Worm (Caenorhabditis elegans) whole organism, L4 larva: Measurements from ENCODE around the gene twk-3.

ENCODE experiments used
- F37D6.2 ChIP-seq: sonication (generic microtip); optimal IDR thresholded peaks from 2 replicates; lab custom pipeline; 2016; ENCODE audit warnings: mild to moderate bottlenecking, missing genetic modification characterization, missing compliant biosample characterization
- F44E2.7 ChIP-seq: fragments of 200-800 bp; sonication (Bioruptor generic); IDR thresholded peaks from 2 replicates; pipeline ENCODE4 v2.1.2; 2022; ENCODE audit warnings: missing genetic modification characterization, missing compliant biosample characterization
- R02D3.7 ChIP-seq: fragments of 150-350 bp; sonication (generic microtip); optimal IDR thresholded peaks from 3 replicates; lab custom pipeline; 2014; ENCODE audit warnings: missing biosample characterization, missing genetic modification characterization
- T26A8.4 ChIP-seq: fragments of 200-800 bp; sonication (Bioruptor generic); IDR thresholded peaks from 2 replicates; pipeline ENCODE4 v1.3.6; 2022; ENCODE audit warnings: missing genetic modification characterization, missing compliant biosample characterization
- Y105C5A.15 ChIP-seq: fragments of 200-800 bp; sonication (Bioruptor generic); IDR thresholded peaks from 2 replicates; pipeline ENCODE4 v1.3.6; 2022; ENCODE audit warnings: missing genetic modification characterization, missing compliant biosample characterization
- Y5F2A.4 ChIP-seq: fragments of 200-800 bp; sonication (Bioruptor generic); optimal IDR thresholded peaks from 2 replicates; lab custom pipeline; 2018; ENCODE audit warnings: mild to moderate bottlenecking, missing genetic modification characterization, missing compliant biosample characterization
- aly-2 ChIP-seq: sonication (generic microtip); optimal IDR thresholded peaks from 2 replicates; lab custom pipeline; 2018; ENCODE audit warnings: missing biosample characterization, missing genetic modification characterization
- ama-1 ChIP-seq: fragments of 150-350 bp; optimal IDR thresholded peaks from 2 replicates; lab custom pipeline; 2014; ENCODE audit warnings: inconsistent platforms, mixed read lengths
- ceh-44 ChIP-seq: fragments of 200-800 bp; sonication (Bioruptor generic); IDR thresholded peaks from 2 replicates; pipeline ENCODE4 v1.3.6; 2022; ENCODE audit warnings: missing genetic modification reagents, missing genetic modification characterization, missing compliant biosample characterization
- ces-1 ChIP-seq: fragments of 150-350 bp; sonication (generic microtip); optimal IDR thresholded peaks from 4 replicates; lab custom pipeline; 2014; ENCODE audit warnings: missing biosample characterization, missing genetic modification reagents, missing genetic modification characterization
- ctbp-1 ChIP-seq: fragments of 200-800 bp; sonication (Bioruptor generic); IDR thresholded peaks from 2 replicates; pipeline ENCODE4 v1.3.6; 2022; ENCODE audit warnings: missing genetic modification reagents, missing genetic modification characterization, missing compliant biosample characterization
- daf-12 ChIP-seq: fragments of 150-350 bp; optimal IDR thresholded peaks from 2 replicates; lab custom pipeline; 2014; ENCODE audit warnings: missing biosample characterization, missing genetic modification reagents, missing genetic modification characterization
- daf-16 ChIP-seq, 3 experiments: sonication (generic microtip); optimal IDR thresholded peaks; 2 replicates each; lab custom pipeline; 2016 to 2017; ENCODE audit warnings: missing genetic modification characterization in 3 of 3, missing genetic modification reagents in 3 of 3, mild to moderate bottlenecking in 2 of 3, missing compliant biosample characterization in 2 of 3, missing biosample characterization in 1 of 3, moderate library complexity in 1 of 3
- daf-8 ChIP-seq: fragments of 200-800 bp; sonication (Bioruptor generic); IDR thresholded peaks from 2 replicates; pipeline ENCODE4 v1.3.6; 2022; ENCODE audit warnings: missing genetic modification characterization, missing compliant biosample characterization
- dmd-6 ChIP-seq: fragments of 200-800 bp; sonication (Bioruptor generic); IDR thresholded peaks from 2 replicates; pipeline ENCODE4 v1.3.6; 2022; ENCODE audit warnings: missing genetic modification reagents, missing genetic modification characterization, missing compliant biosample characterization
- dmd-8 ChIP-seq: fragments of 200-800 bp; sonication (Bioruptor generic); IDR thresholded peaks from 2 replicates; pipeline ENCODE4 v1.3.6; 2022; ENCODE audit warnings: missing genetic modification characterization, missing compliant biosample characterization
- dmd-9 ChIP-seq: fragments of 200-800 bp; sonication (Bioruptor generic); IDR thresholded peaks from 2 replicates; pipeline ENCODE4 v1.3.6; 2022; ENCODE audit warnings: missing genetic modification reagents, missing genetic modification characterization, missing compliant biosample characterization
- duxl-1 ChIP-seq: sonication (generic microtip); optimal IDR thresholded peaks from 2 replicates; lab custom pipeline; 2016; ENCODE audit warnings: mild to moderate bottlenecking, missing genetic modification characterization, moderate library complexity, missing compliant biosample characterization; ENCODE audit not compliant: poor library complexity
- egl-27 ChIP-seq: sonication (generic microtip); optimal IDR thresholded peaks from 3 replicates; lab custom pipeline; 2017; ENCODE audit warnings: missing biosample characterization, missing genetic modification reagents, missing genetic modification characterization
- hif-1 ChIP-seq, 2 experiments: sonication (generic microtip); optimal IDR thresholded peaks; 2 replicates each; lab custom pipeline; 2016 to 2017; ENCODE audit warnings: missing compliant biosample characterization in 2 of 2, missing genetic modification characterization in 2 of 2, missing genetic modification reagents in 2 of 2, missing genotype in 2 of 2, mild to moderate bottlenecking in 1 of 2
- hlh-11 ChIP-seq: fragments of 200-800 bp; sonication (Bioruptor generic); optimal IDR thresholded peaks from 2 replicates; lab custom pipeline; 2018; ENCODE audit warnings: mild to moderate bottlenecking, missing genetic modification characterization, missing compliant biosample characterization
- hlh-30 ChIP-seq: sonication (generic microtip); optimal IDR thresholded peaks from 2 replicates; lab custom pipeline; 2017; ENCODE audit warnings: antibody characterized with exemption, mild to moderate bottlenecking, missing genetic modification characterization, missing compliant biosample characterization; ENCODE audit not compliant: insufficient read depth
- lin-1 ChIP-seq: fragments of 200-800 bp; sonication (Bioruptor generic); IDR thresholded peaks from 2 replicates; pipeline ENCODE4 v1.3.6; 2022; ENCODE audit warnings: missing genetic modification reagents, missing genetic modification characterization, missing compliant biosample characterization
- lin-15B ChIP-seq: fragments of 150-350 bp; sonication (generic microtip); optimal IDR thresholded peaks from 3 replicates; lab custom pipeline; 2014; ENCODE audit warnings: missing biosample characterization, missing genetic modification characterization
- lin-38 ChIP-seq: fragments of 200-800 bp; sonication (Bioruptor generic); IDR thresholded peaks from 2 replicates; pipeline ENCODE4 v1.3.6; 2022; ENCODE audit warnings: missing genetic modification reagents, missing genetic modification characterization, missing compliant biosample characterization
- lir-3 ChIP-seq: sonication (generic microtip); optimal IDR thresholded peaks from 2 replicates; lab custom pipeline; 2016; ENCODE audit warnings: mild to moderate bottlenecking, missing genetic modification characterization, missing compliant biosample characterization
- madf-5 ChIP-seq, 2 experiments: fragments of 200-800 bp; sonication (Bioruptor generic); IDR thresholded peaks; 2 replicates each; pipeline ENCODE4 v1.3.6; 2022; ENCODE audit warnings: missing compliant biosample characterization in 2 of 2, missing genetic modification characterization in 2 of 2
- madf-9 ChIP-seq: fragments of 200-800 bp; sonication (Bioruptor generic); conservative IDR thresholded peaks from 2 replicates; pipeline ENCODE4 v1.3.6; 2022; ENCODE audit warnings: missing genetic modification reagents, missing genetic modification characterization, missing compliant biosample characterization
- mes-2 ChIP-seq: sonication (generic microtip); optimal IDR thresholded peaks from 2 replicates; lab custom pipeline; 2016; ENCODE audit warnings: missing genotype, mild to moderate bottlenecking, missing genetic modification characterization, missing compliant biosample characterization; ENCODE audit not compliant: poor library complexity, severe bottlenecking
- mxl-3 ChIP-seq: fragments of 200-800 bp; sonication (Bioruptor generic); optimal IDR thresholded peaks from 2 replicates; lab custom pipeline; 2018; ENCODE audit warnings: mild to moderate bottlenecking, missing genetic modification characterization, missing compliant biosample characterization
- nhr-10 ChIP-seq: fragments of 150-350 bp; optimal IDR thresholded peaks from 2 replicates; lab custom pipeline; 2014; ENCODE audit warnings: missing biosample characterization, missing genetic modification characterization
- nhr-25 ChIP-seq: sonication (generic microtip); optimal IDR thresholded peaks from 2 replicates; lab custom pipeline; 2017; ENCODE audit warnings: missing genetic modification characterization, mild to moderate bottlenecking, missing compliant biosample characterization, antibody characterized with exemption, moderate library complexity, borderline replicate concordance; ENCODE audit not compliant: insufficient read depth
- nhr-28 ChIP-seq: fragments of 150-350 bp; optimal IDR thresholded peaks from 2 replicates; lab custom pipeline; 2014; ENCODE audit warnings: missing biosample characterization, missing genetic modification characterization
- nhr-42 ChIP-seq: fragments of 200-800 bp; sonication (Bioruptor generic); IDR thresholded peaks from 2 replicates; pipeline ENCODE4 v1.3.6; 2022; ENCODE audit warnings: missing genetic modification characterization, missing compliant biosample characterization
- nhr-48 ChIP-seq: sonication (generic microtip); optimal IDR thresholded peaks from 2 replicates; lab custom pipeline; 2016; ENCODE audit warnings: mild to moderate bottlenecking, missing genetic modification characterization, missing compliant biosample characterization
- rbr-2 ChIP-seq: sonication (generic microtip); optimal IDR thresholded peaks from 2 replicates; lab custom pipeline; 2016; ENCODE audit warnings: missing genotype, missing genetic modification characterization, missing compliant biosample characterization
- snpc-4 ChIP-seq: fragments of 150-350 bp; optimal IDR thresholded peaks from 2 replicates; lab custom pipeline; 2014; ENCODE audit warnings: missing biosample characterization, missing genetic modification characterization
- spr-3 ChIP-seq: fragments of 200-800 bp; sonication (Bioruptor generic); optimal IDR thresholded peaks from 2 replicates; lab custom pipeline; 2018; ENCODE audit warnings: mild to moderate bottlenecking, missing genetic modification characterization, missing compliant biosample characterization
- tra-1 ChIP-seq: fragments of 200-800 bp; sonication (Bioruptor generic); IDR thresholded peaks from 2 replicates; pipeline ENCODE4 v1.3.6; 2022; ENCODE audit warnings: missing genetic modification reagents, missing genetic modification characterization, missing compliant biosample characterization
- unc-62 ChIP-seq, 3 experiments: fragments of 150-350 bp in 1 of 3; sonication (generic microtip); optimal IDR thresholded peaks in 2 of 3; peaks in 1 of 3; 1 replicate in 1 of 3; 2 replicates in 2 of 3; lab custom pipeline; 2014 to 2017; ENCODE audit warnings: missing biosample characterization in 3 of 3, missing genetic modification characterization in 3 of 3, missing genetic modification reagents in 3 of 3, missing genotype in 1 of 3
- vab-7 ChIP-seq: fragments of 200-800 bp; sonication (Bioruptor generic); IDR thresholded peaks from 2 replicates; pipeline ENCODE4 v1.3.6; 2022; ENCODE audit warnings: missing genetic modification reagents, missing genetic modification characterization, missing compliant biosample characterization

twk-3 gene

ce11 chrII:8212680-8213079, at the start of gene twk-3:
TSS of gene twk-3 (minus strand) at chrII:8212780.
- TF ChIP-seq lir-3 (tag; lab: Kevin White, UChicago) = no peak
- TF ChIP-seq daf-8 (GFP tag; lab: Robert Waterston, UW) = no peak
- no peak for TF ChIP-seq hlh-30 (tag; lab: Kevin White, UChicago)
- TF ChIP-seq Y105C5A.15 (GFP tag; lab: Robert Waterston, UW) = no peak
- TF ChIP-seq F44E2.7 = no peak
- no peak for TF ChIP-seq Y5F2A.4 (GFP tag; lab: Kevin White, UChicago)
- no peak for TF ChIP-seq lin-1 (GFP tag; lab: Robert Waterston, UW)
- TF ChIP-seq ama-1 (lab: Kevin White, UChicago) = no peak
- no peak for TF ChIP-seq ctbp-1
- TF ChIP-seq unc-62 (GFP tag; optimal IDR thresholded peaks at IDR 0.05 in 1 of 2; lab: Kevin White, UChicago) = no peak
- TF ChIP-seq unc-62 (tag; optimal IDR thresholded peaks at IDR 0.05; lab: Kevin White, UChicago) = no peak
- TF ChIP-seq ceh-44 = no peak
- TF ChIP-seq madf-9 (GFP tag; lab: Robert Waterston, UW) = no peak
- no peak for TF ChIP-seq dmd-8
- TF ChIP-seq hif-1 (tag; optimal IDR thresholded peaks at IDR 0.05; lab: Kevin White, UChicago) = no peak
- no peak for TF ChIP-seq ces-1
- no peak for TF ChIP-seq madf-5 (GFP tag; IDR thresholded peaks at IDR 0.05; lab: Robert Waterston, UW)
- TF ChIP-seq F37D6.2 = no peak
- TF ChIP-seq, all 104 proteins: peak for 0

- peak; percentile 27 for TF ChIP-seq mxl-3 (GFP tag; lab: Kevin White, UChicago)
- peak; percentile 12 for TF ChIP-seq nhr-28 (tag; lab: Kevin White, UChicago)
- peak; percentile 70 for TF ChIP-seq hlh-30 (tag; lab: Kevin White, UChicago)
- TF ChIP-seq nhr-10 (tag; lab: Kevin White, UChicago) = no peak
- no peak for TF ChIP-seq snpc-4
- peak in 1 of 2 experiments; percentile 7 for TF ChIP-seq unc-62 (GFP tag; optimal IDR thresholded peaks at IDR 0.05 in 1 of 2; lab: Kevin White, UChicago)
- TF ChIP-seq unc-62 (tag; optimal IDR thresholded peaks at IDR 0.05; lab: Kevin White, UChicago) = no peak
- TF ChIP-seq daf-12 = no peak
- peak; percentile 48 for TF ChIP-seq dmd-6
- no peak for TF ChIP-seq Y5F2A.4 (GFP tag; lab: Kevin White, UChicago)
- TF ChIP-seq nhr-25 (tag; lab: Kevin White, UChicago) = peak; percentile 2
- TF ChIP-seq hlh-11 (tag; lab: Kevin White, UChicago) = peak; percentile 50
- TF ChIP-seq tra-1 (GFP tag; lab: Robert Waterston, UW) = 0 out of 2 replicates have a peak, but pooled peaks have one; percentile 15
Measured at ce11 chrII:8259674-8260073, 47.1 kb upstream of the twk-3 start.

- TF ChIP-seq spr-3 (GFP tag; lab: Kevin White, UChicago) = no peak
- no peak for TF ChIP-seq aly-2
- TF ChIP-seq egl-27 = no peak
- TF ChIP-seq hlh-30 (tag; lab: Kevin White, UChicago) = no peak
- TF ChIP-seq dmd-8 = no peak
- no peak for TF ChIP-seq R02D3.7 (tag; lab: Kevin White, UChicago)
- no peak for TF ChIP-seq nhr-28 (tag; lab: Kevin White, UChicago)
- no peak for TF ChIP-seq lin-38
- TF ChIP-seq rbr-2 = no peak
- TF ChIP-seq, all 104 proteins: peak for 0
Measured at ce11 chrII:8259038-8259437, 46.5 kb upstream of the twk-3 start, which contains the start of gene F35C11.6. TSS of gene F35C11.6 (minus strand) at chrII:8259138.

ce11 chrII:8256013-8256412, 43.4 kb upstream of the twk-3 start, which contains the start of gene F35C11.7:
TSS of gene F35C11.7 (plus strand) at chrII:8256313.
- TF ChIP-seq dmd-6 (no peak), mes-2 (no peak), hlh-30 (tag; lab: Kevin White, UChicago) (no peak), vab-7 (GFP tag; lab: Robert Waterston, UW) (no peak), tra-1 (GFP tag; lab: Robert Waterston, UW) (no peak), T26A8.4 (GFP tag; lab: Robert Waterston, UW) (no peak), dmd-9 (no peak), aly-2 (no peak), daf-16 (GFP tag; optimal IDR thresholded peaks at IDR 0.05; lab: Kevin White, UChicago) (no peak), daf-16 (tag; optimal IDR thresholded peaks at IDR 0.05; lab: Kevin White, UChicago) (no peak), duxl-1 (tag; lab: Kevin White, UChicago) (no peak), nhr-48 (tag; lab: Kevin White, UChicago) (no peak), lin-15B (no peak), snpc-4 (no peak), nhr-42 (GFP tag; lab: Robert Waterston, UW) (no peak)
